Fruit fly (Drosophila melanogaster): ENCODE data around the gene CG31715.

CG31715 gene

DNA sequence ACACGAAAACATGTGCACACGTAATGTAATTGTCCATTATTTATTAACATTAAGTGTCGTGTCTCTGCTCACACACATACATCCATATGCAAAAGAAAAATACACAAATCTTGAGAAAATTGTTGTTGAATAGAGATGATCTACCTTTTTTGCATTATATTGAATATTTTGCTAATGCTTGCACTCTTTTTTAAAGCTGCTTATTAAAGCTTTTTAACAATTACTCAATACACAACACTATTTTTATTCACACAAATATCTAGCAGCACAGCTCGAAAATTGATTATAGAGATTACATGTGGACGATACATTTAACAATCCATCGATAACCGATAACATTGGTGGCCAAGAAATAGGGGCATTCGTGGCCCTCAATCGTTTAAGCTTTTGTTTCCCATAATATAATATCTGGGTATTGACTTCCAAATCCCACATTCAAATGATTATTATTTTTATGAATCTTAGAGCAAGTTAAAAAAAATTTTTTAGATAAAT, 49.3 kb upstream of the CG31715 start, which contains the start of gene Ufd4 (continued):
- TF ChIP-seq Aef1 (GFP tag; IDR thresholded peaks at IDR 0.05) (peak; percentile 47; the same call in 1 of the 3 replicates), az2 (GFP tag; optimal IDR thresholded peaks at IDR 0.05) (peak; percentile 72), CG17328 (GFP tag; IDR thresholded peaks at IDR 0.05) (peak; percentile 58), CG16863 (GFP tag; optimal IDR thresholded peaks at IDR 0.05) (peak; percentile 63), CG11247 (GFP tag; IDR thresholded peaks at IDR 0.05) (no peak), Atf6 (GFP tag; IDR thresholded peaks at IDR 0.05) (peak; percentile 78), Bgb (GFP tag; IDR thresholded peaks at IDR 0.05; ENCODE audit: partially characterized antibody) (peak; percentile 32; the same call in 1 of the 2 replicates), trem (tag; optimal IDR thresholded peaks at IDR 0.05) (peak; percentile 66), onecut (GFP tag; IDR thresholded peaks at IDR 0.05) (peak; percentile 93), CG9609 (GFP tag; optimal IDR thresholded peaks at IDR 0.05) (peak; percentile 16), D19A (tag; optimal IDR thresholded peaks at IDR 0.05) (no peak), nau (GFP tag; optimal IDR thresholded peaks at IDR 0.05) (no peak), gfzf (GFP tag; optimal IDR thresholded peaks at IDR 0.05) (peak; percentile 14), CG16813 (GFP tag; IDR thresholded peaks at IDR 0.05; ENCODE audit: partially characterized antibody) (peak; percentile 40; the same call in 2 of the 3 replicates), nmo (GFP tag; optimal IDR thresholded peaks at IDR 0.05) (peak; percentile 75), CTCF (GFP tag; optimal IDR thresholded peaks at IDR 0.05) (no peak), CG9876 (GFP tag; optimal IDR thresholded peaks at IDR 0.05) (no peak), CG18476 (GFP tag; optimal IDR thresholded peaks at IDR 0.05) (peak; percentile 69), CG8924 (tag; optimal IDR thresholded peaks at IDR 0.05) (peak; percentile 65), Chrac-16 (GFP tag; optimal IDR thresholded peaks at IDR 0.05) (peak; percentile 55), CG12659 (GFP tag; optimal IDR thresholded peaks at IDR 0.05) (peak; percentile 79), CG14965 (GFP tag; optimal IDR thresholded peaks at IDR 0.05; ENCODE audit: borderline replicate concordance) (no peak), CG2116 (GFP tag; optimal IDR thresholded peaks at IDR 0.05) (peak; percentile 43), Ada2b (GFP tag; IDR thresholded peaks at IDR 0.05) (peak; percentile 65), Ets97D (GFP tag; optimal IDR thresholded peaks at IDR 0.05) (peak; percentile 50), CG12942 (GFP tag; optimal IDR thresholded peaks at IDR 0.05) (peak; percentile 7), Max (GFP tag; optimal IDR thresholded peaks at IDR 0.05) (peak; percentile 53), CG2199 (GFP tag; IDR thresholded peaks at IDR 0.05) (0 out of 3 replicates have a peak, but pooled peaks have one; percentile 7), CG4730 (GFP tag; IDR thresholded peaks at IDR 0.05) (no peak), schlank (tag; optimal IDR thresholded peaks at IDR 0.05) (no peak), dimm (GFP tag; IDR thresholded peaks at IDR 0.05) (no peak), CG31388 (GFP tag; optimal IDR thresholded peaks at IDR 0.05) (peak; percentile 11), CG11093 (GFP tag; IDR thresholded peaks at IDR 0.05) (no peak), CG30403 (GFP tag; optimal IDR thresholded peaks at IDR 0.05) (peak; percentile 67), CG7987 (GFP tag; optimal IDR thresholded peaks at IDR 0.05) (peak; percentile 43), sob (GFP tag; IDR thresholded peaks at IDR 0.05) (peak; percentile 36; the same call in 1 of the 2 replicates), mirr (GFP tag; optimal IDR thresholded peaks at IDR 0.05) (no peak), bab2 (GFP tag; optimal IDR thresholded peaks at IDR 0.05) (peak; percentile 56), Hand (GFP tag; optimal IDR thresholded peaks at IDR 0.05) (peak; percentile 81), insv (GFP tag; optimal IDR thresholded peaks at IDR 0.05) (no peak), gsb-n (tag; optimal IDR thresholded peaks at IDR 0.05) (no peak), sna (GFP tag; IDR thresholded peaks at IDR 0.05; ENCODE audit: partially characterized antibody) (no peak), NC2β (GFP tag; optimal IDR thresholded peaks at IDR 0.05) (peak; percentile 66), CG6765 (GFP tag; optimal IDR thresholded peaks at IDR 0.05) (peak; percentile 57), Sox102F (GFP tag; optimal IDR thresholded peaks at IDR 0.05) (no peak), ara (GFP tag; IDR thresholded peaks at IDR 0.05) (no peak; the same call in 1 of the 2 replicates), Med (GFP tag) (peak; percentile 95), CG7963 (GFP tag; IDR thresholded peaks at IDR 0.05; ENCODE audit: partially characterized antibody) (no peak), sens-2 (GFP tag; IDR thresholded peaks at IDR 0.05) (no peak), CG13624 (GFP tag; optimal IDR thresholded peaks at IDR 0.05) (peak; percentile 66), CG1792 (GFP tag; optimal IDR thresholded peaks at IDR 0.05) (peak; percentile 20)
